Worm (Caenorhabditis elegans) whole organism, mixed stage, embryonic: Measurements from ENCODE around the gene M02D8.6.

Experiments used
- M03D4.4 ChIP-seq: sonication (generic microtip); optimal IDR thresholded peaks from 2 replicates; lab custom pipeline; 2017; ENCODE audit warnings: mild to moderate bottlenecking, missing genetic modification characterization, missing compliant biosample characterization
- bed-3 ChIP-seq: fragments of 200-800 bp; sonication (Bioruptor generic); optimal IDR thresholded peaks from 3 replicates; lab custom pipeline; 2018; ENCODE audit warnings: mild to moderate bottlenecking, missing genetic modification characterization, moderate library complexity, missing compliant biosample characterization
- blmp-1 ChIP-seq: fragments of 150-350 bp; optimal IDR thresholded peaks from 2 replicates; lab custom pipeline; 2014; ENCODE audit warnings: missing biosample characterization, missing genetic modification characterization
- ceh-39 ChIP-seq: fragments of 150-350 bp; optimal IDR thresholded peaks from 2 replicates; lab custom pipeline; 2014; ENCODE audit warnings: missing biosample characterization, missing genetic modification characterization
- ceh-43 ChIP-seq: fragments of 200-800 bp; sonication (Bioruptor generic); optimal IDR thresholded peaks from 2 replicates; lab custom pipeline; 2018; ENCODE audit warnings: mild to moderate bottlenecking, missing genetic modification characterization, moderate library complexity, missing compliant biosample characterization
- ceh-83 ChIP-seq: fragments of 200-800 bp; sonication (Bioruptor generic); optimal IDR thresholded peaks from 2 replicates; lab custom pipeline; 2018; ENCODE audit warnings: mild to moderate bottlenecking, missing genetic modification characterization, missing compliant biosample characterization
- ces-1 ChIP-seq: fragments of 150-350 bp; optimal IDR thresholded peaks from 2 replicates; lab custom pipeline; 2014; ENCODE audit warnings: missing biosample characterization, missing genetic modification reagents, missing genetic modification characterization
- cnd-1 ChIP-seq: fragments of 200-800 bp; sonication (Bioruptor generic); optimal IDR thresholded peaks from 2 replicates; lab custom pipeline; 2018; ENCODE audit warnings: mild to moderate bottlenecking, missing genetic modification characterization, missing compliant biosample characterization
- drap-1 ChIP-seq: fragments of 200-800 bp; sonication (Bioruptor generic); optimal IDR thresholded peaks from 3 replicates; lab custom pipeline; 2018; ENCODE audit warnings: mild to moderate bottlenecking, missing genetic modification characterization, missing compliant biosample characterization
- elt-1 ChIP-seq: sonication (generic microtip); optimal IDR thresholded peaks from 2 replicates; lab custom pipeline; 2017; ENCODE audit warnings: missing genetic modification characterization, mild to moderate bottlenecking, missing compliant biosample characterization, antibody characterized with exemption, moderate library complexity, borderline replicate concordance; ENCODE audit not compliant: insufficient read depth
- elt-3 ChIP-seq: fragments of 150-350 bp; optimal IDR thresholded peaks from 2 replicates; lab custom pipeline; 2014; ENCODE audit warnings: missing biosample characterization, missing genetic modification characterization
- ham-2 ChIP-seq: fragments of 200-800 bp; sonication (Bioruptor generic); optimal IDR thresholded peaks from 2 replicates; lab custom pipeline; 2018; ENCODE audit warnings: mild to moderate bottlenecking, missing genetic modification characterization, missing compliant biosample characterization
- lin-13 ChIP-seq: fragments of 150-350 bp; optimal IDR thresholded peaks from 2 replicates; lab custom pipeline; 2014; ENCODE audit warnings: missing biosample characterization, missing genetic modification characterization
- lin-32 ChIP-seq: fragments of 200-800 bp; sonication (Bioruptor generic); optimal IDR thresholded peaks from 2 replicates; lab custom pipeline; 2018; ENCODE audit warnings: mild to moderate bottlenecking, missing genetic modification characterization, missing compliant biosample characterization
- lsy-2 ChIP-seq: fragments of 150-350 bp; optimal IDR thresholded peaks from 2 replicates; lab custom pipeline; 2014; ENCODE audit warnings: missing biosample characterization, missing genetic modification characterization
- mep-1 ChIP-seq: fragments of 150-350 bp; optimal IDR thresholded peaks from 2 replicates; lab custom pipeline; 2017; ENCODE audit warnings: missing biosample characterization, missing genetic modification reagents, missing genetic modification characterization, inconsistent platforms
- mls-2 ChIP-seq: sonication (generic microtip); optimal IDR thresholded peaks from 2 replicates; lab custom pipeline; 2016; ENCODE audit warnings: mild to moderate bottlenecking, missing genetic modification characterization, moderate library complexity, missing compliant biosample characterization
- nhr-12 ChIP-seq: fragments of 150-350 bp; optimal IDR thresholded peaks from 2 replicates; lab custom pipeline; 2014; ENCODE audit warnings: missing biosample characterization, missing genetic modification characterization
- nhr-2 ChIP-seq: fragments of 150-350 bp; optimal IDR thresholded peaks from 2 replicates; lab custom pipeline; 2014; ENCODE audit warnings: missing biosample characterization, missing genetic modification characterization
- nhr-28 ChIP-seq: fragments of 150-350 bp; optimal IDR thresholded peaks from 2 replicates; lab custom pipeline; 2014; ENCODE audit warnings: missing biosample characterization, missing genetic modification characterization
- nhr-76 ChIP-seq: sonication (generic microtip); optimal IDR thresholded peaks from 2 replicates; lab custom pipeline; 2017; ENCODE audit warnings: missing biosample characterization, missing genetic modification characterization
- pha-4 ChIP-seq: fragments of 150-350 bp; optimal IDR thresholded peaks from 2 replicates; lab custom pipeline; 2018; ENCODE audit warnings: missing biosample characterization, missing genetic modification reagents, missing genetic modification characterization
- sem-2 ChIP-seq: fragments of 200-800 bp; sonication (Bioruptor generic); optimal IDR thresholded peaks from 2 replicates; lab custom pipeline; 2018; ENCODE audit warnings: mild to moderate bottlenecking, missing genetic modification characterization, missing compliant biosample characterization
- snpc-4 ChIP-seq: fragments of 150-350 bp; optimal IDR thresholded peaks from 2 replicates; lab custom pipeline; 2014; ENCODE audit warnings: missing biosample characterization, missing genetic modification characterization
- tbx-8 ChIP-seq: fragments of 200-800 bp; sonication (Bioruptor generic); optimal IDR thresholded peaks from 2 replicates; lab custom pipeline; 2018; ENCODE audit warnings: mild to moderate bottlenecking, missing genetic modification characterization, moderate library complexity, missing compliant biosample characterization
- unc-120 ChIP-seq: sonication (generic microtip); optimal IDR thresholded peaks from 2 replicates; lab custom pipeline; 2017; ENCODE audit warnings: missing genetic modification characterization, missing compliant biosample characterization; ENCODE audit not compliant: poor library complexity, severe bottlenecking
- unc-39 ChIP-seq: fragments of 150-350 bp; optimal IDR thresholded peaks from 2 replicates; lab custom pipeline; 2014; ENCODE audit warnings: missing biosample characterization, missing genetic modification characterization
- zip-8 ChIP-seq: fragments of 150-350 bp; optimal IDR thresholded peaks from 2 replicates; lab custom pipeline; 2014; ENCODE audit warnings: missing biosample characterization, missing genetic modification characterization
- ztf-11 ChIP-seq: fragments of 150-350 bp; optimal IDR thresholded peaks from 2 replicates; lab custom pipeline; 2014; ENCODE audit warnings: missing biosample characterization, missing genetic modification characterization

The M02D8.6 gene

DNA sequence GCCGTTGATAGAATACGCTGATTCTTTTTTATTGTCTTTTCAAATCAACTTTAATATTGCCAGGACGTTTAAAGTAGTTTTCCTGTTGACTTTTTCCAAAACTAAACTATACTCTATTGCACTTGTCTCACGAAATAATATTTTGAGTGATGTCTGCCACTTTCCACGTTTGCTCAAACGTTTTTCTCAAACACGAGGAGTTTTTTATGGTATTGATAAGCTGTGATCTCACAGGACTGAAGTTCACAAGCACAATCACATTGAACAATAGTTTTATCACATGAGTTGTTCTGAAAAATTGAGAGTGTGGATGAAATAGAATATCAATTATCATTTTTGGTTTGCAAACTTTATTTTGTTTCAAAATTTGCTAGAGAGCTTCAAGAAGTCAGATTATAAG, 11.8 kb downstream of the M02D8.6 start:
- TF ChIP-seq tbx-8 (GFP tag; lab: Kevin White, UChicago) = no peak
- TF ChIP-seq ztf-11 = no peak
- TF ChIP-seq cnd-1 (tag; lab: Kevin White, UChicago) = no peak
- no peak for TF ChIP-seq mls-2 (tag; lab: Kevin White, UChicago)
- no peak for TF ChIP-seq zip-8
- no peak for TF ChIP-seq unc-39 (tag; lab: Kevin White, UChicago)
- no peak for TF ChIP-seq nhr-76 (tag; lab: Kevin White, UChicago)
- TF ChIP-seq M03D4.4 (tag; lab: Kevin White, UChicago) = no peak
- TF ChIP-seq drap-1 = no peak
- TF ChIP-seq lsy-2 (tag; lab: Kevin White, UChicago) = no peak

DNA sequence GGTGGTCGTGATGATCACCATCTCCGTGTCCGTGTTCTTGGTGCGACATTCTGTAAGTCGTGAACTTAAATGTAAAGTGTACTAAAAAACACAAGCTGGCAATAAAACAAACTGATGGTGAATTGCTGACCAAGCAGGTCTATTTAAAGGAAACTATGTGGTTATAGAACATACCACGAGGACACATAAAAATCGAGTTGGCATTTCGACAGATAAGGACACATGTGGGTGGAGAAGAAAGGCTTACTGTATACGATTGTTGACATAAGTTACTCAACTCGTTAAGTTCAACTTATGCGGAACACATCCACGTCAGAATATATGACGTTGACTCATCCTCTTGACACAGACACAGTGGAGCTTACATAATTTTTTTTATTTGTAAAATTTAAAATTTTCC, 12.9 kb downstream of the M02D8.6 start, which contains the start of gene F53A9.8:
TSS of gene F53A9.8 (minus strand) at position 49 of the 400 bp plus-strand sequence.
- TF ChIP-seq mls-2 (tag; lab: Kevin White, UChicago) (no peak), lin-32 (GFP tag; lab: Kevin White, UChicago) (no peak), cnd-1 (tag; lab: Kevin White, UChicago) (no peak), elt-3 (tag; lab: Kevin White, UChicago) (no peak), ham-2 (no peak), unc-39 (tag; lab: Kevin White, UChicago) (no peak), pha-4 (no peak), blmp-1 (no peak), nhr-12 (tag; lab: Kevin White, UChicago) (no peak), nhr-76 (tag; lab: Kevin White, UChicago) (no peak), sem-2 (GFP tag; lab: Kevin White, UChicago) (no peak), ceh-39 (tag; lab: Kevin White, UChicago) (no peak), lsy-2 (tag; lab: Kevin White, UChicago) (no peak), ceh-43 (GFP tag; lab: Kevin White, UChicago) (no peak), bed-3 (GFP tag; lab: Kevin White, UChicago) (no peak)

DNA sequence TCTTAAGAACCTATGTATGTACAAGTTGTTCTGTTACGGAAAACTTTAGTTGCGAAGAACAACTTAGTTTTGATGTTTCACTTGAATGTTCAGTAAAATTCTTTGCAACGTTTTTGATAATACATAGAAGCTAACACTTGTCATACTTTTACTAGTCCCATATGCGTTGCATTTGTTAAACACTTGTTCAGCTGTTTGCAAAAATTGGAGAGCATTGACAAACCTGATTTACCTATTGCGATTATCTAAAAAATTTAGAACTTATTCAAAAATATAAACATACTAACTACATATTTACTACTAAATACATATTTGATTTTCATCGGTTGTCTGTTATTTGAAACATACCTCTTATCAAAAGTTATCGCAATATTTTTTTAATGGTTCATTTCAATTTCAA, 13.6 kb downstream of the M02D8.6 start:
- TF ChIP-seq mls-2 (tag; lab: Kevin White, UChicago) (no peak), drap-1 (no peak), lin-13 (tag; lab: Kevin White, UChicago) (no peak), ces-1 (GFP tag; lab: Kevin White, UChicago) (no peak), nhr-76 (tag; lab: Kevin White, UChicago) (no peak), cnd-1 (tag; lab: Kevin White, UChicago) (no peak)

DNA sequence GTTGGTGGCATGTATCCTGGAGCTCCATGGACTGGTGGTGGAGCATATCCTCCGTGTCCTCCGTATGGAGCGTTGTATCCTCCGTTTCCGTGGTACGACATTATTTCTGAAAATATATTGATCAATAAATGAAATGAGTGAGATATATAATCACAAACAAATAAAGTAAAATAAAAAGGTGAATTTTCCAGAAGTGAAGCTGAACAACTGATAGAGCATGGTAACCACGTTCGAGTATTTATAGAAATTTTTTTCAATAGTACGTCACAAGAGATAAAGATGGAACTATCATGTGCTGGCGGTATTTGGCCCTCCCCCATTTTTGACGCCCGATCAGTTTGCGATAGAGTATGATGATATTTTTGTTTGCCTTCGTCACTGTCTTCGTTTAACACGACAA, 14.9 kb downstream of the M02D8.6 start, which contains the start of gene F53A9.7:
TSS of gene F53A9.7 (minus strand) at position 101 of the 400 bp plus-strand sequence.
- no peak for TF ChIP-seq lsy-2 (tag; lab: Kevin White, UChicago)
- no peak for TF ChIP-seq unc-39 (tag; lab: Kevin White, UChicago)
- TF ChIP-seq mls-2 (tag; lab: Kevin White, UChicago) = no peak
- TF ChIP-seq unc-120 (tag; lab: Kevin White, UChicago) = no peak
- no peak for TF ChIP-seq lin-13 (tag; lab: Kevin White, UChicago)
- TF ChIP-seq nhr-28 = no peak
- no peak for TF ChIP-seq elt-1 (tag; lab: Kevin White, UChicago)
- TF ChIP-seq sem-2 (GFP tag; lab: Kevin White, UChicago) = no peak

DNA sequence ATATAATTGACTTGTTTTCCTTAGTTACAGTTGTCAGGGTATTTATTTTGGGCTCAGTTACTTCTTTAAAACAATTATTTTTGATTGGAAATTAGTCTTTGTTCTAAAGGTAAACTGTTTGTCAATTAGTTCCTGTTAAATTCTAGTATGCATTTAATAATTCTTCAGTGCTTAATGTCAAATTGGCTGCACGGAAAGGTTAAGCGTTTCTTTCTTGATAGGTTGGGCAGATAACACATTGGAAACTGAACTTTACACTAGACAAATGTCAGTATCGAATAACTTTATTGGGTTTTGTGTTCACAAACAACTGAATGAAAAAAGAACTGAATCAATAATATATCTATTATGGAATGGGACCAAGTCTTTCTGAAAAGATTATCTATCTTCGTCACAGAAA, 16.9 kb downstream of the M02D8.6 start:
- no peak for TF ChIP-seq lin-32 (GFP tag; lab: Kevin White, UChicago)
- no peak for TF ChIP-seq tbx-8 (GFP tag; lab: Kevin White, UChicago)
- TF ChIP-seq ham-2 = no peak
- no peak for TF ChIP-seq nhr-2 (tag; lab: Kevin White, UChicago)
- no peak for TF ChIP-seq zip-8

DNA sequence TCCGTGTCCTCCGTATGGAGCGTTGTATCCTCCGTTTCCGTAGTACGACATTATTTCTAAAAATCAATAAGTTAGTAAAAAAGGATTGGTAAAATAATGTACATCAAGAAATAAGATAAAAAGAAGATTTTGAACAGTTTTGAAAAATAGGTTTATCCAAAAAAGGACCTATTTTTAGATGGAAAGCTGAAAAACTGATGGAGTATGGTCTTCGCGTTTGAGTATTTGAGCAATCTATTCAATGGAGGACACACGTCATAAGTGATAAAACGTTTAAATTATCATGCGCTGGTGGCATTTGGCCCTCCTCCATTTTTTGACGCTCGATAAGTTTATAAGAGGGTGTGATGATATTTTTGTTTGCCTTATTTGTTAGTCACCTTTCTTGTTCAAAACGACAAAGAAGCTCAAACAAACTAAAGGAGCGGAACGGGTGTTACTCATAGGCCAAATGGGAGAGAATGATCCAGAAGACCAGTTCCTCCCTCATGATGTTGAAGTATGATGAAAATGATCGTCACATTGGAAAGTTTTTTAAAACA, 17.9 kb downstream of the M02D8.6 start, which contains the start of gene F53A9.6:
TSS of gene F53A9.6 (minus strand) at position 51 of the 542 bp plus-strand sequence.
- no peak for TF ChIP-seq ceh-83
- no peak for TF ChIP-seq elt-1 (tag; lab: Kevin White, UChicago)
- no peak for TF ChIP-seq pha-4
- no peak for TF ChIP-seq nhr-28
- TF ChIP-seq lin-13 (tag; lab: Kevin White, UChicago) = no peak
- TF ChIP-seq sem-2 (GFP tag; lab: Kevin White, UChicago) = no peak
- no peak for TF ChIP-seq snpc-4 (tag; lab: Kevin White, UChicago)
- TF ChIP-seq ceh-39 (tag; lab: Kevin White, UChicago) = no peak
- no peak for TF ChIP-seq mep-1
- TF ChIP-seq unc-39 (tag; lab: Kevin White, UChicago) = no peak
